ENCODE assay signal across 1 worm cellular context in genomic region chrV:10204863-10205338, ce11.
A peak's percentile ranks its signal among the peaks of the same experiment; 100 is the strongest.
TF ChIP-seq lines count a peak whose summit lies in the region.

Gene ZK856.19, minus strand, starts transcription at chrV:10204913.
Gene ZK856.11, minus strand, starts transcription at chrV:10204938.

TF ChIP-seq in whole organism, L1 larva, 84 proteins besides CTCF, POLR2A, EP300 and RAD21 (continued from another document):
- TF ChIP-seq rnt-1 (tag; optimal IDR thresholded peaks at IDR 0.05; lab: Kevin White, UChicago) (peak; percentile 70), ceh-63 (GFP tag; optimal IDR thresholded peaks at IDR 0.05; lab: Kevin White, UChicago) (no peak), nhr-20 (tag; optimal IDR thresholded peaks at IDR 0.05; lab: Kevin White, UChicago) (peak; percentile 78), fos-1 (tag; optimal IDR thresholded peaks at IDR 0.05; lab: Kevin White, UChicago) (peak; percentile 27), nhr-71 (tag; optimal IDR thresholded peaks at IDR 0.05; lab: Kevin White, UChicago) (peak; percentile 85), unc-130 (tag; optimal IDR thresholded peaks at IDR 0.05; lab: Kevin White, UChicago) (peak; percentile 60), sptf-1 (tag; optimal IDR thresholded peaks at IDR 0.05; lab: Kevin White, UChicago) (no peak), unc-86 (tag; optimal IDR thresholded peaks at IDR 0.05; lab: Kevin White, UChicago) (peak; percentile 54), lsy-2 (tag; optimal IDR thresholded peaks at IDR 0.05; lab: Kevin White, UChicago) (peak; percentile 79 to 88), lin-14 (GFP tag; optimal IDR thresholded peaks at IDR 0.05; lab: Kevin White, UChicago) (peak; percentile 69), skn-1 (tag; optimal IDR thresholded peaks at IDR 0.05; lab: Kevin White, UChicago) (peak; percentile 37), nhr-90 (tag; optimal IDR thresholded peaks at IDR 0.05; lab: Kevin White, UChicago; ENCODE audit: poor library complexity) (peak; percentile 78), zip-4 (GFP tag; optimal IDR thresholded peaks at IDR 0.05; lab: Kevin White, UChicago) (peak; percentile 4), grh-1 (GFP tag; IDR thresholded peaks at IDR 0.05; lab: Robert Waterston, UW) (peak; percentile 55; the same call in 1 of the 2 replicates), mep-1 (tag; optimal IDR thresholded peaks at IDR 0.05; lab: Kevin White, UChicago) (peak; percentile 88)
